Worm (Caenorhabditis elegans): ENCODE data around the gene fbxb-102.

- TF ChIP-seq pha-4 (tag; optimal IDR thresholded peaks at IDR 0.05) (no peak), bed-2 (GFP tag; IDR thresholded peaks at IDR 0.05) (no peak), attf-6 (GFP tag; IDR thresholded peaks at IDR 0.05) (no peak)
Observed at ce11 chrII:12460602-12461453, 21.9 kb upstream of the fbxb-102 start, which contains the start of gene tag-280.
